Fruit fly (Drosophila melanogaster): Measurements from ENCODE around the gene CG42784.

Gene CG42784

DNA sequence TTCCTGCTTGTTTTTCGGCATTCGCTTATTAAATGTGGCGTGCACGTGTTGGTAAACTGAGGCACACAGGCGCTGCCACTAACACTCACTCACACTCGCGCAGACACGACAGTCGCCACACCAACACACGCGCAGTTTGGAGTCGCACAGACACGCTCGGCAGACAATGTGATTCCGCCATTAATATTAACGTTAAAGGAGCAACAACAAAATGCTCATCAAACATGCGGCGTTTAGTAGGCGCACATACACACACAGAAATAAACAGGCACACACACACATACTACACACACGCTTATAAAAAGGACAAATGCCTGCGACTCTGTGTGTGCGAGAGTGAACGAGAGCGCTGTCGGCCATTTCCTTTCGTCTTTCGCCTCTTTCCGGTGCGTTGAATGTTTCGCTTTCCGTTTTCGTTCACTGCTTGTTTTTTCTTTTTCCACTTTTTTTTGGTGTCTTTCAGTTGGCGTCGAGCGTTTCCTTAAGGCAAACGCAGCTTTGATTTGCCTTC lies 41.9 kb downstream of the CG42784 start, which contains the start of gene CG42809:
TSS of gene CG42809 (plus strand) at position 461 of the 511 bp plus-strand sequence.
- TF ChIP-seq EcR (GFP tag; optimal IDR thresholded peaks at IDR 0.05) = no peak
- TF ChIP-seq Dll (optimal IDR thresholded peaks at IDR 0.05) = no peak
- no peak for TF ChIP-seq CG8478 (optimal IDR thresholded peaks at IDR 0.05)
- TF ChIP-seq usp (GFP tag; optimal IDR thresholded peaks at IDR 0.05) = no peak
- TF ChIP-seq psq (optimal IDR thresholded peaks at IDR 0.05) = no peak
- TF ChIP-seq pan (optimal IDR thresholded peaks at IDR 0.05) = no peak

DNA sequence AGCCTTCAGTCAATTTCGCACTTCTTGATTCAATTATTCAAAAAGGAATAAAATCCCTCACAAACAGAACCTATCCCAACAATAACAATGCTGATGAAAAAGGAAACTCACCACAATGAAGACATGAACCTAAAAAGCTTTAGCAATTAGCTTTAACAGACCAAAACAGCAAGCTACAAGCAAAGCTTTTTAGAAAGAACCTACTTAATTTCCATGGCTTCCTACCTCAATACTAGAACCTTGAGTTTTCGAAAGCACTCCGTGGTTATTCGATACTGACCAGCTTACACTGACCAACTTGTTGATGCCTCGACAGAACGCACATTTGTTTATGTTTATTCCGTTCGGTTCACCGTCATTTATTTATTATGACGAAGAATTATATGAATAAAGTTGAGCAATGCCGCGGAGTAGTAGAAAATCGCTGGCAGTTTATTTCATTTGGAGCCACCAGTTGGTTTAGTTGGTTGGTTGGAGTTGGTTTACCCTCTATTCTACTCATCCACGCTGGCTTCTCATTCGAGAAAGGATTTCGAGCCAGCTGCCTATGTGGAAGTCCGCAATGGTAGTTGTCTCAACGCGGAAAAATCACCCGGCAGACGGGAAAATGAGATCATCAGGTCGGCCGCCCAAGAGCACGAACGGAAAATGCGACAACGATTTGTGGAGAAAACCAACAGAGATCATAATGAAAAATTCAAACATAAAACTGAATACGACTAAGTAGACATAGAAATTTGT lies 43.9 kb downstream of the CG42784 start, which contains the start of gene CG42810:
TSS of gene CG42810 (plus strand) at position 691 of the 741 bp plus-strand sequence.
- TF ChIP-seq usp (GFP tag; optimal IDR thresholded peaks at IDR 0.05) = no peak
- TF ChIP-seq EcR (GFP tag; optimal IDR thresholded peaks at IDR 0.05) = no peak
- TF ChIP-seq CG8478 (optimal IDR thresholded peaks at IDR 0.05) = no peak
- TF ChIP-seq pan (optimal IDR thresholded peaks at IDR 0.05) = no peak
- no peak for TF ChIP-seq Dll (optimal IDR thresholded peaks at IDR 0.05)
- TF ChIP-seq psq (optimal IDR thresholded peaks at IDR 0.05) = no peak

- TF ChIP-seq pan (optimal IDR thresholded peaks at IDR 0.05) (no peak), usp (GFP tag; optimal IDR thresholded peaks at IDR 0.05) (no peak), CG8478 (optimal IDR thresholded peaks at IDR 0.05) (no peak), EcR (GFP tag; optimal IDR thresholded peaks at IDR 0.05) (no peak), psq (optimal IDR thresholded peaks at IDR 0.05) (no peak)
Measured at dm6 chr2L:13460911-13461866, 46.0 kb downstream of the CG42784 start, which contains the start of gene CG46308. Gene CG46308, plus strand, starts transcription at chr2L:13461774.

DNA sequence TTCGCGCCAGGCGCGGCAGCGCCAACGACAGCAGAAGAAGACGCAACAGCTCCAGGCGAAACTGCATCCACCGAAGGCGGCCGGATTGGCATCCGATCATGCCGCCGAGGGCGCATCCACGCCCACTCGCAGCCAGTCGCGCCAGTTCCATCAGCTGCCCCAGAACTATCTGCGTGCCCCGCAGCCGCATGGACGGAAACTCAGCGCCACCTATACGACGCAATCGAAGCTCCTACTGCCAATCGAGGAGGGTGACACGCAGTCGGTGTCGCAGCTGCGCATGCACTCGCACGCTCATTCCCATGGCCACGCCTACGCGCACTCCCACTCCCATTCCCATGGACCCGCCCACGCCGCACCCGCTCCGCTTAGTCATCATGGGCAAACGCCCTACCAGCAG lies 60.0 kb downstream of the CG42784 start:
- TF ChIP-seq CG8478 (optimal IDR thresholded peaks at IDR 0.05) = no peak
- no peak for TF ChIP-seq Dll (optimal IDR thresholded peaks at IDR 0.05)
- TF ChIP-seq psq (optimal IDR thresholded peaks at IDR 0.05) = no peak
- no peak for TF ChIP-seq EcR (GFP tag; optimal IDR thresholded peaks at IDR 0.05)
- no peak for TF ChIP-seq usp (GFP tag; optimal IDR thresholded peaks at IDR 0.05)
- TF ChIP-seq pan (optimal IDR thresholded peaks at IDR 0.05) = no peak

DNA sequence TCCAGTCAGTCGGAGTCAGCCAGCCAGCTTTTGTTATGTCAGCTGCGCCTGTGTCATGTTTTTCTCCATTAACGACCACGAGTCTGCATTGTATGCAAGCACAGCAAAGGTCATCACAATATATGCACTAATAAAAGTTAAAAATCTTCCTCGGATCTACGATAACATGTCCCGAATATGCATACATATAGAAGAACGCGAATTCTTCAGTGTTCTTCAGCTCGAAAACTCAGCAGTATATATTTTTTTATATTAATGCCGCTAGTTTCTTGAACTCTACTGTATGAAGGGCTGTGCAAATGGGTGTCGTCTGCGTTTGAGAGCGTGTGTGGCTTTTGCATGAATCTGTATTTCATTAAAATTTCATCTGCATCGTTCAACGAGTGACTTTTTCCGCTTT lies 67.0 kb downstream of the CG42784 start:
- TF ChIP-seq Dll (optimal IDR thresholded peaks at IDR 0.05) = no peak
- peak in 1 of 2 experiments; percentile 4 for TF ChIP-seq EcR (GFP tag; optimal IDR thresholded peaks at IDR 0.05)

DNA sequence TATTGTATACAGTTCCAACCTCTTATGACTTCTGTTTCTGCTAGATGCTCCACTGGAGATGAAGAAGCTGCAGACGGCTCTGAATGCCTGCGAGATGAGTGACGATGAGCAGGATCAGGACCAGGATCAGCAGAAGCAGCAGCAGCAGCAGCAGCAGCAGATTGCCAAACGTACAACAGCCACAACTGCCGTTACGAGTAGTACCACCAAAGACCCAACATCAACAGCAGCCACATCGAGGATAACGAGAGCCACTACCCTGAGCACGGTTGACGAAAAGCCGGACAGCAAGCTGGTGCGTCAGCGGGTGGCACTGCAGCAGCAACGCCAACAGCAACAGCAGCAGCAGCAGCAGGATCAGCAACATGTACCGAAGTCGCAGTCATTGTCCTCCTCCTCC lies 82.7 kb downstream of the CG42784 start:
- TF ChIP-seq psq (optimal IDR thresholded peaks at IDR 0.05) = no peak
- no peak for TF ChIP-seq Dll (optimal IDR thresholded peaks at IDR 0.05)
- no peak for TF ChIP-seq EcR (GFP tag; optimal IDR thresholded peaks at IDR 0.05)
- TF ChIP-seq CG8478 (optimal IDR thresholded peaks at IDR 0.05) = no peak
- TF ChIP-seq pan (optimal IDR thresholded peaks at IDR 0.05) = no peak
- no peak for TF ChIP-seq usp (GFP tag; optimal IDR thresholded peaks at IDR 0.05)

DNA sequence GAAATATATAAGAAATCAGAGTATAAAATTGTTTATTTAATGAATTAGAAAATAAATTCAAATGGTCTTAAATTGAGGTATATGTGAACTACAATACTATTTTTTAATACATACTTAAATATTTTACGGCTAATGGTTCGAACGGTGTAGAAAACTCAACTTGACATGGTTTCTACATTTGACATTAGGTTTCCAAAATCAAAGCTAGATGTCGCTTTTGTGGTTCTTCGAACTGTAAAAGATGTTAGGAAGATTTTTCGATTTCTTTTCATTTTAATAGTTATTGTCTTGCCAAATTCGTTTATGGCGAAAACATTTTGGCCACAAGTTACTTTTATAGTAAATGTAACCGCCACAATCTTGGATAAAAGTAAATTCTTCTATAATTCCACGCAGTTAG lies 85.2 kb downstream of the CG42784 start:
- TF ChIP-seq pan (optimal IDR thresholded peaks at IDR 0.05) = no peak
- TF ChIP-seq psq (optimal IDR thresholded peaks at IDR 0.05) = no peak
- TF ChIP-seq CG8478 (optimal IDR thresholded peaks at IDR 0.05) = no peak
- no peak for TF ChIP-seq Dll (optimal IDR thresholded peaks at IDR 0.05)
- TF ChIP-seq usp (GFP tag; optimal IDR thresholded peaks at IDR 0.05) = no peak
- TF ChIP-seq EcR (GFP tag; optimal IDR thresholded peaks at IDR 0.05) = no peak

- no peak for TF ChIP-seq EcR (GFP tag; optimal IDR thresholded peaks at IDR 0.05)
- no peak for TF ChIP-seq CG8478 (optimal IDR thresholded peaks at IDR 0.05)
- no peak for TF ChIP-seq usp (GFP tag; optimal IDR thresholded peaks at IDR 0.05)
- TF ChIP-seq pan (optimal IDR thresholded peaks at IDR 0.05) = no peak
- no peak for TF ChIP-seq Dll (optimal IDR thresholded peaks at IDR 0.05)
- TF ChIP-seq psq (optimal IDR thresholded peaks at IDR 0.05) = no peak
Measured at dm6 chr2L:13509533-13510240, 94.5 kb downstream of the CG42784 start.

DNA sequence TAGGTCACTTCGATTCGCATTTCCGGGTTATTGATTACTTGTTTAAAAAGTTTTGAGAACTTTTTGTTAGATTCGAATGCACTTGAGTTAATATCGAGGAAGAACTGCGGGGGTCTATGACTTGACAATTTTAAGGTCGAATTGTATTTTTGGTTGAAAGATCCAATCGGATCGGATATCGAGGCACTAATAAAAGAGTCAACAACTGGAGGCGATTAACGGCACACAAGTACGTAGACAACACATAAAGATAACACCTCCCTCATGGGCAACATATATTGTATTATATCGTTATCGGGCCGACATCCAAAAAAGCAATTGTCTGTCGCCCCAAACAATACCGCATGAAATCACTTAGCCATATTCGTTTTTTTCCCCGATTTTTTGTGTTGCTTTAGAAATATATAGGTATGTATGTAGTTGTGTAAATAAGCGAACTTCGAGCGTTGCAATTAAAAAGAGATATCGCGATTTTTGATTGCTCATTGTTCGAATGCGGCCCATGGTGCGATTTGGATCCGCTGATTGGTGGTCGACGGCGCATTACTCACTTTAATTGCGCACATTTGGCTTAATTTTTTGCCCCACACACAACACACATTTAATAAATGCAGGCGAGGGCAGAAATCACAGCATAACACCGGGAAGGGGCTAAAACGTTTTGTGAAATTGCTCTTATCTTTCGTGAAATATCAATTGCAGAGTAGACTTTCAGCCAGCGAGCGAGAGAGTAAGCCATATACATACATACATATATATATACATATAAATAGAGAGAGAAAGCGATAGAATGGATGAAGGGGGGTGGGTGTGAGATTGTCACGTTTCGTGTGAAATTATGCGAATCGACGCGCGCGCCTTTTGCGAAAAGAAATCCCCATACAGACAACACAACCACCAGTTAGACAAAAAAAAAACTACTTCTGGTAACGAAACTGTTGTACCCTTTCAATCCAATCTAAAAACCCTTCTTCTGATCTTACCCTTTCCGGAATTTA lies 95.9 kb downstream of the CG42784 start:
- no peak for TF ChIP-seq psq (optimal IDR thresholded peaks at IDR 0.05)
- TF ChIP-seq EcR (GFP tag; optimal IDR thresholded peaks at IDR 0.05) = no peak

DNA sequence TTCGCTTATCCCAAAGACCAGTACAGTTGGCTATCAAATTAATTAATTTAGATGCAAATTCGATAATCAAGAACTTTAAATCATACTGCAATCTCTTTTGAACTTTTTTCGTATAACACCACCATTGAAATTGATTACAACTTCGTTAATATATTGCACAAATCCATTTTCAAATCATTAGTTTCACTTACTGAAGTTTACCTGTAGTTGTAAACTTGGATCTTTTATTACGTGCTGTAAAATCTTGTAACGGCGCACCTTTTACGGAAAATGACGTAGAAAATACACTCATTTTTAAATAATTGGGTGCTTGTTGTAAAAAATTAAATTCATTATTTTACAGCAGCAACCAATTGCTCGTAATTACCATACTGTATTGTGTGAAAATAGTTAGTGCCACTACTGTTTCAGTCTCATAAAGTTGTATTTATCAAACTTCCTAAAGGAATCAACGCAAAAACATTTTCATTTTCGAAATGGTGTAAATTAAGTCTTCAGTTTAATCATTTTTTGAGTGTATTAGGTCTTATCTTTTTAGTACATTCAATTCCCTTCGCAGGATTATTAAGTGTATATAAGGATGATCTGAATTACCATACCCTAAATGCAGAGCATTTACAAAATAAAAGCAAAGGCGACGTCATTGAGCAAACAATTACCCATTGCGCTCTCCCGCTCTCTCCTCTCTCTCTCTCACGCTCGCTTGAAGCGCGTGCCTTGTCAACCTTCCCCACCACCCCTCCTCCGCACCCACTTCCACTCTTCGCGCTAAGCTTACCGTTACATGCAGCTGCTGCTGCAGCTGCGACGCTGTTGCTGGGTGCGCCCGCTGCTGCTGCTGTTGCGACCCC lies 97.2 kb downstream of the CG42784 start:
- TF ChIP-seq pan (optimal IDR thresholded peaks at IDR 0.05) (no peak), Dll (optimal IDR thresholded peaks at IDR 0.05) (peak; percentile 88)
